Worm (Caenorhabditis elegans) whole organism, midembryonic: ENCODE results near the gene Y54G11A.7.
"Not testable (repeated sequence)": the region's sequence is repeated elsewhere in the genome, so short reads cannot be mapped to it uniquely, and the experiment has no call there.

Experiments
- T22C8.4 ChIP-seq: fragments of 200-800 bp; sonication (Bioruptor generic); IDR thresholded peaks from 2 replicates; pipeline ENCODE4 v1.3.6; 2022; ENCODE audit warnings: missing genetic modification characterization, missing compliant biosample characterization
- cog-1 ChIP-seq: sonication (generic microtip); optimal IDR thresholded peaks from 2 replicates; lab custom pipeline; 2016; ENCODE audit warnings: missing genetic modification characterization, missing compliant biosample characterization
- flt-1 ChIP-seq: fragments of 200-800 bp; sonication (Bioruptor generic); IDR thresholded peaks from 2 replicates; pipeline ENCODE4 v1.3.6; 2022; ENCODE audit warnings: missing genetic modification characterization, missing compliant biosample characterization
- klf-2 ChIP-seq: fragments of 200-800 bp; sonication (Bioruptor generic); conservative IDR thresholded peaks from 2 replicates; pipeline ENCODE4 v1.3.6; 2022; ENCODE audit warnings: missing genetic modification reagents, missing genetic modification characterization, missing compliant biosample characterization
- med-1 ChIP-seq: sonication (generic microtip); optimal IDR thresholded peaks from 2 replicates; lab custom pipeline; 2017; ENCODE audit warnings: missing genetic modification characterization, mild to moderate bottlenecking, missing compliant biosample characterization, antibody characterized with exemption, missing genetic modification reagents; ENCODE audit not compliant: insufficient read depth
- ref-1 ChIP-seq: fragments of 200-800 bp; sonication (Bioruptor generic); conservative IDR thresholded peaks from 2 replicates; pipeline ENCODE4 v1.3.6; 2022; ENCODE audit warnings: missing genetic modification reagents, missing genetic modification characterization, missing compliant biosample characterization
- tab-1 ChIP-seq: fragments of 200-800 bp; sonication (Bioruptor generic); IDR thresholded peaks from 2 replicates; pipeline ENCODE4 v1.3.6; 2022; ENCODE audit warnings: missing genetic modification characterization, missing compliant biosample characterization
- ztf-23 ChIP-seq: fragments of 200-800 bp; sonication (Bioruptor generic); IDR thresholded peaks from 2 replicates; pipeline ENCODE4 v1.3.6; 2022; ENCODE audit warnings: missing genetic modification reagents, missing genetic modification characterization, missing compliant biosample characterization
- ztf-29 ChIP-seq: fragments of 200-800 bp; sonication (Bioruptor generic); IDR thresholded peaks from 2 replicates; pipeline ENCODE4 v1.3.6; 2022; ENCODE audit warnings: missing genetic modification reagents, missing genetic modification characterization, missing compliant biosample characterization

Gene Y54G11A.7

ce11 chrII:14297050-14297449 lies at the start of gene Y54G11A.7:
TSS of gene Y54G11A.7 (plus strand) at chrII:14297305.
- TF ChIP-seq T22C8.4; cog-1; ztf-23 (GFP tag; lab: Robert Waterston, UW): not testable (repeated sequence)

ce11 chrII:14247748-14248502 lies 49.2 kb upstream of the Y54G11A.7 start:
- peak; percentile 69 for TF ChIP-seq flt-1 (GFP tag; lab: Robert Waterston, UW)
- no peak for TF ChIP-seq T22C8.4
- TF ChIP-seq med-1 (GFP tag; lab: Kevin White, UChicago), result peak; percentile 24
- no peak for TF ChIP-seq tab-1
- TF ChIP-seq cog-1, result no peak
- no peak for TF ChIP-seq klf-2 (GFP tag; lab: Robert Waterston, UW)
- TF ChIP-seq ztf-29 (GFP tag; lab: Robert Waterston, UW), result no peak

- TF ChIP-seq ztf-23 (GFP tag; lab: Robert Waterston, UW), result peak; percentile 57; the same call in 1 of the 2 replicates
- TF ChIP-seq med-1 (GFP tag; lab: Kevin White, UChicago), result peak; percentile 13
- TF ChIP-seq T22C8.4, result peak; percentile 61; the same call in 1 of the 2 replicates
- TF ChIP-seq flt-1 (GFP tag; lab: Robert Waterston, UW), result peak; percentile 71; the same call in 1 of the 2 replicates
- TF ChIP-seq ztf-29 (GFP tag; lab: Robert Waterston, UW), result 0 out of 2 replicates have a peak, but pooled peaks have one; percentile 5
- TF ChIP-seq ref-1 (GFP tag; lab: Robert Waterston, UW), result no peak
These were observed 47.6 kb upstream of the Y54G11A.7 start for ce11 chrII:14249489-14249888.

- TF ChIP-seq T22C8.4, result no peak
- TF ChIP-seq klf-2 (GFP tag; lab: Robert Waterston, UW), result no peak
- TF ChIP-seq ztf-23 (GFP tag; lab: Robert Waterston, UW), result peak; percentile 82
- TF ChIP-seq med-1 (GFP tag; lab: Kevin White, UChicago), result no peak
- peak; percentile 72 for TF ChIP-seq cog-1
- TF ChIP-seq ztf-29 (GFP tag; lab: Robert Waterston, UW), result peak; percentile 41; the same call in 1 of the 2 replicates
- TF ChIP-seq flt-1 (GFP tag; lab: Robert Waterston, UW), result peak; percentile 80; the same call in 1 of the 2 replicates
These were observed 46.7 kb upstream of the Y54G11A.7 start, which contains the start of gene hmg-1.1 for ce11 chrII:14250147-14250965. TSS of gene hmg-1.1 (plus strand) at chrII:14250695.

- peak; percentile 66 for TF ChIP-seq cog-1
- TF ChIP-seq ref-1 (GFP tag; lab: Robert Waterston, UW), result 0 out of 2 replicates have a peak, but pooled peaks have one; percentile 51
- peak; percentile 83 for TF ChIP-seq flt-1 (GFP tag; lab: Robert Waterston, UW)
- no peak; the same call in 1 of the 2 replicates for TF ChIP-seq ztf-29 (GFP tag; lab: Robert Waterston, UW)
- TF ChIP-seq ztf-23 (GFP tag; lab: Robert Waterston, UW), result peak; percentile 66
- no peak for TF ChIP-seq tab-1
- no peak for TF ChIP-seq med-1 (GFP tag; lab: Kevin White, UChicago)
- TF ChIP-seq T22C8.4, result no peak
- 0 out of 2 replicates have a peak, but pooled peaks have one; percentile 31 for TF ChIP-seq klf-2 (GFP tag; lab: Robert Waterston, UW)
These were observed 45.6 kb upstream of the Y54G11A.7 start for ce11 chrII:14251400-14251940.

ce11 chrII:14252057-14252456 lies 45.0 kb upstream of the Y54G11A.7 start, which contains the start of gene Y54G11A.2:
TSS of gene Y54G11A.2 (plus strand) at chrII:14252357.
- TF ChIP-seq ref-1 (GFP tag; lab: Robert Waterston, UW), result no peak
- TF ChIP-seq ztf-29 (GFP tag; lab: Robert Waterston, UW), result no peak

ce11 chrII:14255850-14256249 lies 41.3 kb upstream of the Y54G11A.7 start:
- TF ChIP-seq ztf-23 (GFP tag; lab: Robert Waterston, UW), result no peak
- no peak for TF ChIP-seq flt-1 (GFP tag; lab: Robert Waterston, UW)
- no peak for TF ChIP-seq ref-1 (GFP tag; lab: Robert Waterston, UW)
- TF ChIP-seq med-1 (GFP tag; lab: Kevin White, UChicago), result no peak
- TF ChIP-seq T22C8.4, result no peak

ce11 chrII:14256779-14257178 lies 40.3 kb upstream of the Y54G11A.7 start, which contains the start of gene Y54G11A.19:
TSS of gene Y54G11A.19 (minus strand) at chrII:14256879.
- TF ChIP-seq med-1 (GFP tag; lab: Kevin White, UChicago) (no peak), klf-2 (GFP tag; lab: Robert Waterston, UW) (no peak), ztf-23 (GFP tag; lab: Robert Waterston, UW) (no peak), ref-1 (GFP tag; lab: Robert Waterston, UW) (no peak), ztf-29 (GFP tag; lab: Robert Waterston, UW) (no peak), cog-1 (no peak), flt-1 (GFP tag; lab: Robert Waterston, UW) (no peak)

ce11 chrII:14257943-14258342 lies 39.2 kb upstream of the Y54G11A.7 start:
- TF ChIP-seq flt-1 (GFP tag; lab: Robert Waterston, UW), result no peak
- no peak for TF ChIP-seq cog-1
- TF ChIP-seq med-1 (GFP tag; lab: Kevin White, UChicago), result no peak
- no peak for TF ChIP-seq T22C8.4
- TF ChIP-seq ztf-23 (GFP tag; lab: Robert Waterston, UW), result no peak
- no peak for TF ChIP-seq ref-1 (GFP tag; lab: Robert Waterston, UW)
- TF ChIP-seq klf-2 (GFP tag; lab: Robert Waterston, UW), result no peak
- no peak for TF ChIP-seq tab-1
